Worm (Caenorhabditis elegans): ENCODE data around the gene C07B5.6.

DNA sequence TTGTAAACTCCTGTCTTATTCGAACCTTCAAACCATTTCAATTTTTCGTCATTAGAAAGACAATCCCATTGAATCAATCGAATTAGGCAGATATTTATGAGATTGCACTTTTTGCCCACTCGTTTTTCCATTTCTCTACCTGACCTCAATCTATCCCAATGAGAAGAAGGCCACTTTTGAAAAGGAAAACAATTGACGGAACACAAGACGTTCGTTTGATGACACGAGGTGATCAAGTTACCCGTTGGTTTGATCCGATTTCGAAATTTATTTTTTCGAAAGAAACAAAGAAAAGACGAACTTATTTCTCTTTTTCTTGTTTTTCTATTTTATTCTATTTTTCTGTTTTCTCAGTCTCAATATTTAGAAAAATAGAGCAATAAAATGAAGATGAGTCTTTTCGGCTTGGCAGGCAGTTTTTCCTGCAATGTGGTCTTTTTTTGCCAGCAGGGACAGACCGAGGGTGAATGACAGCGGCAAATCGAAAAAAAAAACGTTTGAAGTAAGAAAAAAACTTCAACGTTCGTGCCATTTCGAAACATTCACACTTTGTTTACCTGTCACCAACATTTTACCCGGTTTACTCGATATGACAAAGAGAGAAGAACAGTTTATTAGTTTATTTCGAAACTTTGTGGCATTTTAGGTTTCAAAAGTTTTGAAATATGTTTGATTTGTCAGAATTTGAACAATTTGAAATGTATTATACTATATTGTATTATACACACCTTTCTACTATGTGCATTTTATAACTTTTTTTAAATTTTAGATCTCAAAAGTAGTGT, 29.4 kb downstream of the C07B5.6 start:
- no peak for TF ChIP-seq nhr-12 (tag; optimal IDR thresholded peaks at IDR 0.05)
- no peak for TF ChIP-seq nhr-11 (tag; optimal IDR thresholded peaks at IDR 0.05)
- TF ChIP-seq ama-1 (optimal IDR thresholded peaks at IDR 0.05), result no peak
- no peak for TF ChIP-seq mdl-1 (tag; optimal IDR thresholded peaks at IDR 0.05)
